Worm (Caenorhabditis elegans): ENCODE results near the gene gly-6.

The gly-6 gene

ce11 chrIII:4332543-4333042, 1.6 kb upstream of the gly-6 start, which contains the start of gene cdk-12 (continued):
- TF ChIP-seq pag-3 (tag; optimal IDR thresholded peaks at IDR 0.05; ENCODE audit: borderline replicate concordance, insufficient read depth), result peak; percentile 69
- no peak for TF ChIP-seq isw-1 (GFP tag; IDR thresholded peaks at IDR 0.05)
- TF ChIP-seq efl-1 (optimal IDR thresholded peaks at IDR 0.05), result peak; percentile 39 to 57
- TF ChIP-seq efl-1 (GFP tag; optimal IDR thresholded peaks at IDR 0.05 in 1 of 2), result peak; percentile 51 to 94
- peak; percentile 34 for TF ChIP-seq nhr-20 (tag; optimal IDR thresholded peaks at IDR 0.05)
- TF ChIP-seq unc-130 (tag; optimal IDR thresholded peaks at IDR 0.05), result no peak

DNA sequence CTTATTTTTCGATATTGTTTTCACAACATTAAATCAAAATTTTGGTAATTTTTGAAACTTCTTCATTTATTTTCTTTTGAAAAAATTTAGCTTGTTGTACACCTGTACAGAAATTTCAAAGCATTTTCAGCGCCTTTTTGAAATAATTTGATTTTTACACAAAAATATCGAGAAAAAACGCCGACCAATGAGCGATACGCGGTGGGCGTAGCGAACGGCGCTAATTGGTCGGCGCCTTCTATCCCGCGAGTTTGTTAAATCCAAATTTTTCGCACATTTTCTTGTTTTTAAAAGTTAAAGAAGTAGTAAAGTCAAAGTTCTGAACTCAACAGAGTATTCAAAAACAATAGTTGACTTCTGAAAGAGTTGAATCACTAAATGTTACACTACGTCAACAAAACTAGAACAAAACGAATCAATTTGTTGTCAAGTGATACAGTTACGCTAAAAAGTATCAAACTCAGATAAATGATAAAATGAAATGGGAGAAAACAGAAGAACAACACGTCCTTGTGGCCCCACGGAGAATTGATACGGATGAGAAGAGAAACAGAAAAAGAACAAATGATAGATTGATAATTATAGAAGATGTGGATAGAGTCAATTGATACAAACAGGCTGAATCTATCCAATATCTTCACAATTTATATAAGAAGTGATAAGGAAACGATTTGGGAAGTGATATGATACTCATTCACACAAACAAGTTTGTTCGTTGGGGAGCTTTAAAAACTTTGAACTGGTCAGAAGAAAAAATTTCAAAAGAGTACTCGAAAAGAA, 2.6 kb downstream of the gly-6 start:
- TF ChIP-seq nhr-85 (tag) (peak; percentile 25), blmp-1 (tag; optimal IDR thresholded peaks at IDR 0.05) (peak; percentile 75), elt-2 (tag; optimal IDR thresholded peaks at IDR 0.05) (no peak), ceh-90 (tag; optimal IDR thresholded peaks at IDR 0.05) (no peak), snu-23 (GFP tag; optimal IDR thresholded peaks at IDR 0.05) (peak; percentile 41), nhr-20 (tag; optimal IDR thresholded peaks at IDR 0.05) (peak; percentile 4), lin-14 (GFP tag; optimal IDR thresholded peaks at IDR 0.05) (peak; percentile 50), elt-3 (tag; optimal IDR thresholded peaks at IDR 0.05) (peak in 5 of 6 experiments; percentile 56 to 89 (median 65)), ztf-4 (tag; optimal IDR thresholded peaks at IDR 0.05) (no peak)

- no peak for TF ChIP-seq fkh-8 (tag; optimal IDR thresholded peaks at IDR 0.05)
- peak; percentile 25 for TF ChIP-seq nhr-85 (tag)
- no peak for TF ChIP-seq efl-1 (optimal IDR thresholded peaks at IDR 0.05)
- TF ChIP-seq efl-1 (GFP tag; optimal IDR thresholded peaks at IDR 0.05 in 1 of 2), result peak in 1 of 2 experiments; percentile 63
- TF ChIP-seq lin-35 (GFP tag; optimal IDR thresholded peaks at IDR 0.05), result no peak
- TF ChIP-seq mep-1 (tag; optimal IDR thresholded peaks at IDR 0.05), result no peak
Observed at ce11 chrIII:4323859-4324258, 7.2 kb downstream of the gly-6 start, which contains the start of gene H38K22.9. TSS of gene H38K22.9 (plus strand) at chrIII:4324159.

ce11 chrIII:4323120-4323519, 7.9 kb downstream of the gly-6 start:
- TF ChIP-seq nhr-20 (tag; optimal IDR thresholded peaks at IDR 0.05), result peak; percentile 13
- no peak for TF ChIP-seq hlh-4 (tag; optimal IDR thresholded peaks at IDR 0.05)
- TF ChIP-seq elt-2 (tag; optimal IDR thresholded peaks at IDR 0.05), result no peak
- TF ChIP-seq nhr-71 (tag; optimal IDR thresholded peaks at IDR 0.05), result peak; percentile 63
- no peak for TF ChIP-seq sox-4 (tag; optimal IDR thresholded peaks at IDR 0.05)
- TF ChIP-seq aha-1 (tag; optimal IDR thresholded peaks at IDR 0.05), result no peak
- TF ChIP-seq ceh-63 (GFP tag; optimal IDR thresholded peaks at IDR 0.05), result no peak
- TF ChIP-seq xbp-1 (tag; optimal IDR thresholded peaks at IDR 0.05), result peak; percentile 11
- no peak for TF ChIP-seq nhr-28 (tag; optimal IDR thresholded peaks at IDR 0.05)
- TF ChIP-seq nhr-237 (tag; optimal IDR thresholded peaks at IDR 0.05), result no peak
- TF ChIP-seq snu-23 (GFP tag; optimal IDR thresholded peaks at IDR 0.05), result peak; percentile 31
- peak; percentile 93 for TF ChIP-seq lin-14 (GFP tag; optimal IDR thresholded peaks at IDR 0.05)
- peak; percentile 36 for TF ChIP-seq fkh-8 (tag; optimal IDR thresholded peaks at IDR 0.05)
- TF ChIP-seq efl-1 (optimal IDR thresholded peaks at IDR 0.05), result peak; percentile 50 to 55
- peak; percentile 29 to 77 for TF ChIP-seq efl-1 (GFP tag; optimal IDR thresholded peaks at IDR 0.05 in 1 of 2)
- TF ChIP-seq swsn-7 (tag; optimal IDR thresholded peaks at IDR 0.05), result peak; percentile 40
- TF ChIP-seq nhr-84 (tag; optimal IDR thresholded peaks at IDR 0.05), result no peak
- TF ChIP-seq nhr-19 (GFP tag; conservative IDR thresholded peaks at IDR 0.05), result 0 out of 2 replicates have a peak, but pooled peaks have one; percentile 10
- no peak for TF ChIP-seq pag-3 (tag; optimal IDR thresholded peaks at IDR 0.05; ENCODE audit: borderline replicate concordance, insufficient read depth)
- TF ChIP-seq ztf-11 (tag; optimal IDR thresholded peaks at IDR 0.05), result no peak
- peak; percentile 30 for TF ChIP-seq unc-86 (tag; optimal IDR thresholded peaks at IDR 0.05)
- TF ChIP-seq lin-39 (tag; optimal IDR thresholded peaks at IDR 0.05), result no peak
- TF ChIP-seq unc-130 (tag; optimal IDR thresholded peaks at IDR 0.05), result no peak
- peak; percentile 13 for TF ChIP-seq skn-1 (tag; optimal IDR thresholded peaks at IDR 0.05)
- peak; percentile 34 for TF ChIP-seq nhr-47 (tag; optimal IDR thresholded peaks at IDR 0.05)
- no peak for TF ChIP-seq pax-3 (tag; optimal IDR thresholded peaks at IDR 0.05)
- TF ChIP-seq lsy-2 (tag; optimal IDR thresholded peaks at IDR 0.05), result peak; percentile 40 to 56
- no peak for TF ChIP-seq nhr-85 (tag)
- TF ChIP-seq F16B12.6 (tag; optimal IDR thresholded peaks at IDR 0.05), result peak; percentile 2
- TF ChIP-seq ztf-4 (tag; optimal IDR thresholded peaks at IDR 0.05), result no peak
- peak; percentile 60 for TF ChIP-seq rnt-1 (tag; optimal IDR thresholded peaks at IDR 0.05)
- TF ChIP-seq lin-13 (GFP tag; optimal IDR thresholded peaks at IDR 0.05), result no peak
- no peak for TF ChIP-seq ceh-88 (GFP tag; IDR thresholded peaks at IDR 0.05)
- TF ChIP-seq alr-1 (tag; optimal IDR thresholded peaks at IDR 0.05; ENCODE audit: borderline replicate concordance), result no peak
- TF ChIP-seq blmp-1 (tag; optimal IDR thresholded peaks at IDR 0.05), result no peak
- TF ChIP-seq mep-1 (tag; optimal IDR thresholded peaks at IDR 0.05), result peak; percentile 48
- no peak for TF ChIP-seq mdl-1 (tag; optimal IDR thresholded peaks at IDR 0.05)
- TF ChIP-seq mef-2 (tag; optimal IDR thresholded peaks at IDR 0.05), result no peak
